Worm (Caenorhabditis elegans): Measurements from ENCODE around the gene T01H3.3.

T01H3.3 gene

ce11 chrII:7845571-7846236, 28.0 kb downstream of the T01H3.3 start, which contains the start of gene T09A5.4:
Gene T09A5.4, plus strand, starts transcription at chrII:7846186.
- peak in 1 of 2 experiments; percentile 10 for TF ChIP-seq efl-1 (optimal IDR thresholded peaks at IDR 0.05)
- TF ChIP-seq efl-1 (GFP tag; optimal IDR thresholded peaks at IDR 0.05 in 1 of 2) = no peak
- TF ChIP-seq lsy-2 (tag; optimal IDR thresholded peaks at IDR 0.05) = peak in 1 of 2 experiments; percentile 32
- no peak for TF ChIP-seq isw-1 (GFP tag; IDR thresholded peaks at IDR 0.05)
- peak; percentile 7 for TF ChIP-seq nhr-77 (tag; optimal IDR thresholded peaks at IDR 0.05)
- no peak for TF ChIP-seq pax-3 (tag; optimal IDR thresholded peaks at IDR 0.05)
- peak in 1 of 3 experiments; percentile 18 for TF ChIP-seq dpl-1 (GFP tag; optimal IDR thresholded peaks at IDR 0.05)
- peak; percentile 14 for TF ChIP-seq lin-14 (GFP tag; optimal IDR thresholded peaks at IDR 0.05)

ce11 chrII:7842053-7842452, 31.6 kb downstream of the T01H3.3 start, which contains the start of gene klp-3:
Gene klp-3, plus strand, starts transcription at chrII:7842353.
- no peak for TF ChIP-seq rnt-1 (tag; optimal IDR thresholded peaks at IDR 0.05)
- TF ChIP-seq nhr-85 (tag) = peak; percentile 61

ce11 chrII:7839703-7840102, 34.0 kb downstream of the T01H3.3 start:
- TF ChIP-seq ztf-11 (tag; optimal IDR thresholded peaks at IDR 0.05) (no peak), C04F5.9 (tag; optimal IDR thresholded peaks at IDR 0.05) (no peak), lin-35 (GFP tag; optimal IDR thresholded peaks at IDR 0.05) (peak in 1 of 2 experiments; percentile 8), snpc-4 (tag; optimal IDR thresholded peaks at IDR 0.05) (no peak), tlp-1 (tag; optimal IDR thresholded peaks at IDR 0.05) (no peak), mef-2 (tag; optimal IDR thresholded peaks at IDR 0.05) (no peak), nhr-76 (tag; optimal IDR thresholded peaks at IDR 0.05) (no peak), blmp-1 (tag; optimal IDR thresholded peaks at IDR 0.05) (peak; percentile 90), aly-2 (tag; optimal IDR thresholded peaks at IDR 0.05) (no peak), unc-98 (GFP tag; IDR thresholded peaks at IDR 0.05) (no peak), ceh-88 (GFP tag; IDR thresholded peaks at IDR 0.05) (no peak), egl-13 (tag; optimal IDR thresholded peaks at IDR 0.05) (no peak), unc-86 (tag; optimal IDR thresholded peaks at IDR 0.05) (no peak), fkh-10 (GFP tag; optimal IDR thresholded peaks at IDR 0.05) (no peak), rnt-1 (tag; optimal IDR thresholded peaks at IDR 0.05) (peak; percentile 15), unc-130 (tag; optimal IDR thresholded peaks at IDR 0.05) (no peak), pag-3 (tag; optimal IDR thresholded peaks at IDR 0.05; ENCODE audit: borderline replicate concordance, insufficient read depth) (no peak), nhr-47 (tag; optimal IDR thresholded peaks at IDR 0.05) (no peak), fkh-8 (tag; optimal IDR thresholded peaks at IDR 0.05) (no peak), mab-9 (GFP tag; IDR thresholded peaks at IDR 0.05) (no peak), egl-27 (tag; optimal IDR thresholded peaks at IDR 0.05) (no peak), mdl-1 (tag; optimal IDR thresholded peaks at IDR 0.05) (no peak), nhr-90 (tag; optimal IDR thresholded peaks at IDR 0.05; ENCODE audit: poor library complexity) (no peak), efl-1 (optimal IDR thresholded peaks at IDR 0.05) (no peak), efl-1 (GFP tag; optimal IDR thresholded peaks at IDR 0.05 in 1 of 2) (no peak), hlh-17 (GFP tag; optimal IDR thresholded peaks at IDR 0.05; ENCODE audit: borderline replicate concordance) (no peak), nhr-237 (tag; optimal IDR thresholded peaks at IDR 0.05) (no peak), snu-23 (GFP tag; optimal IDR thresholded peaks at IDR 0.05) (no peak), lin-14 (GFP tag; optimal IDR thresholded peaks at IDR 0.05) (peak; percentile 47), skn-1 (tag; optimal IDR thresholded peaks at IDR 0.05) (no peak), unc-62 (GFP tag; optimal IDR thresholded peaks at IDR 0.05) (no peak), ets-5 (GFP tag; IDR thresholded peaks at IDR 0.05) (no peak), nhr-12 (tag; optimal IDR thresholded peaks at IDR 0.05) (no peak), ces-1 (GFP tag; optimal IDR thresholded peaks at IDR 0.05) (no peak), nhr-11 (tag; optimal IDR thresholded peaks at IDR 0.05) (no peak), ceh-8 (GFP tag; optimal IDR thresholded peaks at IDR 0.05) (no peak)

Measured in whole organism, L1 larva.